Worm (Caenorhabditis elegans) whole organism, L4 larva: Measurements from ENCODE around the gene lmtr-3.

Experiments used
- F26F4.8 ChIP-seq: fragments of 200-800 bp; sonication (Bioruptor generic); conservative IDR thresholded peaks from 2 replicates; pipeline ENCODE4 v1.3.6; 2022; ENCODE audit warnings: missing genetic modification characterization, missing compliant biosample characterization
- R02D3.7 ChIP-seq: fragments of 150-350 bp; sonication (generic microtip); optimal IDR thresholded peaks from 3 replicates; lab custom pipeline; 2014; ENCODE audit warnings: missing biosample characterization, missing genetic modification characterization
- T26A8.4 ChIP-seq: fragments of 200-800 bp; sonication (Bioruptor generic); IDR thresholded peaks from 2 replicates; pipeline ENCODE4 v1.3.6; 2022; ENCODE audit warnings: missing genetic modification characterization, missing compliant biosample characterization
- Y48G9A.11 ChIP-seq: fragments of 200-800 bp; sonication (Bioruptor generic); IDR thresholded peaks from 2 replicates; pipeline ENCODE4 v1.3.6; 2022; ENCODE audit warnings: missing genetic modification reagents, missing genetic modification characterization, missing compliant biosample characterization
- aha-1 ChIP-seq: fragments of 150-350 bp; peaks from one replicate; lab custom pipeline; 2014; ENCODE audit warnings: missing biosample characterization, missing genetic modification characterization
- ama-1 ChIP-seq: fragments of 150-350 bp; optimal IDR thresholded peaks from 2 replicates; lab custom pipeline; 2014; ENCODE audit warnings: inconsistent platforms, mixed read lengths
- arid-1 ChIP-seq: fragments of 200-800 bp; sonication (Bioruptor generic); conservative IDR thresholded peaks from 2 replicates; pipeline ENCODE4 v1.3.6; 2022; ENCODE audit warnings: missing genetic modification reagents, missing genetic modification characterization, missing compliant biosample characterization
- attf-4 ChIP-seq: sonication (generic microtip); optimal IDR thresholded peaks from 3 replicates; lab custom pipeline; 2017; ENCODE audit warnings: missing biosample characterization, missing genetic modification characterization
- ceh-44 ChIP-seq: fragments of 200-800 bp; sonication (Bioruptor generic); IDR thresholded peaks from 2 replicates; pipeline ENCODE4 v1.3.6; 2022; ENCODE audit warnings: missing genetic modification reagents, missing genetic modification characterization, missing compliant biosample characterization
- ctbp-1 ChIP-seq: fragments of 200-800 bp; sonication (Bioruptor generic); IDR thresholded peaks from 2 replicates; pipeline ENCODE4 v1.3.6; 2022; ENCODE audit warnings: missing genetic modification reagents, missing genetic modification characterization, missing compliant biosample characterization
- daf-12 ChIP-seq: fragments of 150-350 bp; optimal IDR thresholded peaks from 2 replicates; lab custom pipeline; 2014; ENCODE audit warnings: missing biosample characterization, missing genetic modification reagents, missing genetic modification characterization
- daf-16 ChIP-seq, 3 experiments: sonication (generic microtip); optimal IDR thresholded peaks; 2 replicates each; lab custom pipeline; 2016 to 2017; ENCODE audit warnings: missing genetic modification characterization in 3 of 3, missing genetic modification reagents in 3 of 3, mild to moderate bottlenecking in 2 of 3, missing compliant biosample characterization in 2 of 3, missing biosample characterization in 1 of 3, moderate library complexity in 1 of 3
- daf-8 ChIP-seq: fragments of 200-800 bp; sonication (Bioruptor generic); IDR thresholded peaks from 2 replicates; pipeline ENCODE4 v1.3.6; 2022; ENCODE audit warnings: missing genetic modification characterization, missing compliant biosample characterization
- dmd-6 ChIP-seq: fragments of 200-800 bp; sonication (Bioruptor generic); IDR thresholded peaks from 2 replicates; pipeline ENCODE4 v1.3.6; 2022; ENCODE audit warnings: missing genetic modification reagents, missing genetic modification characterization, missing compliant biosample characterization
- dmd-8 ChIP-seq: fragments of 200-800 bp; sonication (Bioruptor generic); IDR thresholded peaks from 2 replicates; pipeline ENCODE4 v1.3.6; 2022; ENCODE audit warnings: missing genetic modification characterization, missing compliant biosample characterization
- dpl-1 ChIP-seq: fragments of 150-350 bp; optimal IDR thresholded peaks from 2 replicates; lab custom pipeline; 2014; ENCODE audit warnings: missing biosample characterization, missing genetic modification reagents, missing genetic modification characterization
- dve-1 ChIP-seq: sonication (generic microtip); optimal IDR thresholded peaks from 2 replicates; lab custom pipeline; 2017; ENCODE audit warnings: antibody characterized with exemption, mild to moderate bottlenecking, missing genetic modification characterization, missing compliant biosample characterization; ENCODE audit not compliant: insufficient read depth
- fkh-10 ChIP-seq: fragments of 150-350 bp; optimal IDR thresholded peaks from 2 replicates; lab custom pipeline; 2014; ENCODE audit warnings: missing biosample characterization, missing genetic modification reagents, missing genetic modification characterization
- hlh-11 ChIP-seq: fragments of 200-800 bp; sonication (Bioruptor generic); optimal IDR thresholded peaks from 2 replicates; lab custom pipeline; 2018; ENCODE audit warnings: mild to moderate bottlenecking, missing genetic modification characterization, missing compliant biosample characterization
- hmg-1.1 ChIP-seq: fragments of 200-800 bp; sonication (Bioruptor generic); IDR thresholded peaks from 2 replicates; pipeline ENCODE4 v1.3.6; 2022; ENCODE audit warnings: missing genetic modification reagents, missing genetic modification characterization, missing compliant biosample characterization
- lin-1 ChIP-seq: fragments of 200-800 bp; sonication (Bioruptor generic); IDR thresholded peaks from 2 replicates; pipeline ENCODE4 v1.3.6; 2022; ENCODE audit warnings: missing genetic modification reagents, missing genetic modification characterization, missing compliant biosample characterization
- lin-13 ChIP-seq: fragments of 150-350 bp; optimal IDR thresholded peaks from 2 replicates; lab custom pipeline; 2014; ENCODE audit warnings: missing biosample characterization, missing genetic modification reagents, missing genetic modification characterization
- lin-15B ChIP-seq: fragments of 150-350 bp; sonication (generic microtip); optimal IDR thresholded peaks from 3 replicates; lab custom pipeline; 2014; ENCODE audit warnings: missing biosample characterization, missing genetic modification characterization
- lin-29 ChIP-seq: fragments of 200-800 bp; sonication (Bioruptor generic); IDR thresholded peaks from 2 replicates; pipeline ENCODE4 v1.3.6; 2022; ENCODE audit warnings: missing genetic modification reagents, missing genetic modification characterization, missing compliant biosample characterization
- lin-38 ChIP-seq: fragments of 200-800 bp; sonication (Bioruptor generic); IDR thresholded peaks from 2 replicates; pipeline ENCODE4 v1.3.6; 2022; ENCODE audit warnings: missing genetic modification reagents, missing genetic modification characterization, missing compliant biosample characterization
- lin-39 ChIP-seq: fragments of 150-350 bp; optimal IDR thresholded peaks from 2 replicates; lab custom pipeline; 2014; ENCODE audit warnings: missing biosample characterization, missing genetic modification reagents, missing genetic modification characterization
- lsy-2 ChIP-seq, 2 experiments: fragments of 150-350 bp in 1 of 2; sonication (generic microtip) in 1 of 2; optimal IDR thresholded peaks; 2 replicates each; lab custom pipeline; 2014 to 2017; ENCODE audit warnings: missing biosample characterization in 2 of 2, missing genetic modification characterization in 2 of 2
- madf-9 ChIP-seq: fragments of 200-800 bp; sonication (Bioruptor generic); conservative IDR thresholded peaks from 2 replicates; pipeline ENCODE4 v1.3.6; 2022; ENCODE audit warnings: missing genetic modification reagents, missing genetic modification characterization, missing compliant biosample characterization
- mdl-1 ChIP-seq, 2 experiments: fragments of 150-350 bp in 1 of 2; sonication (generic microtip) in 1 of 2; optimal IDR thresholded peaks; 2 replicates each; lab custom pipeline; 2014 to 2017; ENCODE audit warnings: missing biosample characterization in 2 of 2, missing genetic modification characterization in 2 of 2
- mep-1 ChIP-seq: fragments of 150-350 bp; sonication (generic microtip); optimal IDR thresholded peaks from 3 replicates; lab custom pipeline; 2014; ENCODE audit warnings: missing biosample characterization, missing genetic modification characterization
- nhr-10 ChIP-seq: fragments of 150-350 bp; optimal IDR thresholded peaks from 2 replicates; lab custom pipeline; 2014; ENCODE audit warnings: missing biosample characterization, missing genetic modification characterization
- nhr-11 ChIP-seq: fragments of 150-350 bp; optimal IDR thresholded peaks from 2 replicates; lab custom pipeline; 2014; ENCODE audit warnings: missing biosample characterization, missing genetic modification characterization
- nhr-111 ChIP-seq: fragments of 200-800 bp; sonication (Bioruptor generic); optimal IDR thresholded peaks from 2 replicates; lab custom pipeline; 2018; ENCODE audit warnings: mild to moderate bottlenecking, missing genetic modification characterization, missing compliant biosample characterization
- nhr-25 ChIP-seq: sonication (generic microtip); optimal IDR thresholded peaks from 2 replicates; lab custom pipeline; 2017; ENCODE audit warnings: missing genetic modification characterization, mild to moderate bottlenecking, missing compliant biosample characterization, antibody characterized with exemption, moderate library complexity, borderline replicate concordance; ENCODE audit not compliant: insufficient read depth
- nhr-28 ChIP-seq: fragments of 150-350 bp; optimal IDR thresholded peaks from 2 replicates; lab custom pipeline; 2014; ENCODE audit warnings: missing biosample characterization, missing genetic modification characterization
- nhr-77 ChIP-seq: fragments of 150-350 bp; optimal IDR thresholded peaks from 2 replicates; lab custom pipeline; 2014; ENCODE audit warnings: missing biosample characterization, missing genetic modification characterization
- pqm-1 ChIP-seq: sonication (generic microtip); optimal IDR thresholded peaks from 2 replicates; lab custom pipeline; 2017; ENCODE audit warnings: missing biosample characterization, missing genetic modification characterization
- sdz-12 ChIP-seq: fragments of 200-800 bp; sonication (Bioruptor generic); optimal IDR thresholded peaks from 2 replicates; lab custom pipeline; 2018; ENCODE audit warnings: mild to moderate bottlenecking, missing genetic modification characterization, missing compliant biosample characterization
- set-16 ChIP-seq: fragments of 200-800 bp; sonication (Bioruptor generic); IDR thresholded peaks from 2 replicates; pipeline ENCODE4 v1.3.6; 2022; ENCODE audit warnings: missing genetic modification reagents, missing genetic modification characterization, missing compliant biosample characterization
- skn-1 ChIP-seq: fragments of 150-350 bp; optimal IDR thresholded peaks from 2 replicates; lab custom pipeline; 2014; ENCODE audit warnings: missing biosample characterization, missing genetic modification characterization
- tra-1 ChIP-seq: fragments of 200-800 bp; sonication (Bioruptor generic); IDR thresholded peaks from 2 replicates; pipeline ENCODE4 v1.3.6; 2022; ENCODE audit warnings: missing genetic modification reagents, missing genetic modification characterization, missing compliant biosample characterization
- unc-62 ChIP-seq, 3 experiments: fragments of 150-350 bp in 1 of 3; sonication (generic microtip); optimal IDR thresholded peaks in 2 of 3; peaks in 1 of 3; 1 replicate in 1 of 3; 2 replicates in 2 of 3; lab custom pipeline; 2014 to 2017; ENCODE audit warnings: missing biosample characterization in 3 of 3, missing genetic modification characterization in 3 of 3, missing genetic modification reagents in 3 of 3, missing genotype in 1 of 3
- vab-7 ChIP-seq: fragments of 200-800 bp; sonication (Bioruptor generic); IDR thresholded peaks from 2 replicates; pipeline ENCODE4 v1.3.6; 2022; ENCODE audit warnings: missing genetic modification reagents, missing genetic modification characterization, missing compliant biosample characterization
- zfp-2 ChIP-seq: sonication (generic microtip); optimal IDR thresholded peaks from 2 replicates; lab custom pipeline; 2016; ENCODE audit warnings: mild to moderate bottlenecking, missing genetic modification characterization, missing compliant biosample characterization

Gene lmtr-3

DNA sequence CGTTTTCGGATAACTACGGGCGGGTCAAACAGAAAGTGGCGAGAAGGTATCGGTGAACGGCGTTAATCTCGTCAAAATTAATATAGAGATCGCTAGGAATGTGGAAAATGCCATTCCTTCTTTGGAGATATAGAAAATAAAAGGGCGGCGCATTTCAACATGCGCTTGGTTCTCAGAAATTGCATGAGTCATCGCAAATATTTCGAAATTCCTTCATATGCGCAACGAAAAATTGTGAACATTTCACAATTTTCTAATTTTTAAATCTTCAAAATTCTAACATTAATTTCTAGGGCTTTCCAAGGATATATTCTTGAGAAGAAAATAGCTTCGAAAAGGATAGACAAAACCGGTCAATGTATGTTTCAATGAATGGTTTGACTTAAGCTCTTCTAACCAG lies 45.1 kb upstream of the lmtr-3 start:
- TF ChIP-seq zfp-2 (no peak), skn-1 (tag; lab: Kevin White, UChicago) (no peak), sdz-12 (no peak), mep-1 (tag; lab: Kevin White, UChicago) (no peak), Y48G9A.11 (GFP tag; lab: Robert Waterston, UW) (no peak), fkh-10 (GFP tag; lab: Kevin White, UChicago) (no peak), daf-8 (GFP tag; lab: Robert Waterston, UW) (no peak), lin-1 (GFP tag; lab: Robert Waterston, UW) (no peak)

DNA sequence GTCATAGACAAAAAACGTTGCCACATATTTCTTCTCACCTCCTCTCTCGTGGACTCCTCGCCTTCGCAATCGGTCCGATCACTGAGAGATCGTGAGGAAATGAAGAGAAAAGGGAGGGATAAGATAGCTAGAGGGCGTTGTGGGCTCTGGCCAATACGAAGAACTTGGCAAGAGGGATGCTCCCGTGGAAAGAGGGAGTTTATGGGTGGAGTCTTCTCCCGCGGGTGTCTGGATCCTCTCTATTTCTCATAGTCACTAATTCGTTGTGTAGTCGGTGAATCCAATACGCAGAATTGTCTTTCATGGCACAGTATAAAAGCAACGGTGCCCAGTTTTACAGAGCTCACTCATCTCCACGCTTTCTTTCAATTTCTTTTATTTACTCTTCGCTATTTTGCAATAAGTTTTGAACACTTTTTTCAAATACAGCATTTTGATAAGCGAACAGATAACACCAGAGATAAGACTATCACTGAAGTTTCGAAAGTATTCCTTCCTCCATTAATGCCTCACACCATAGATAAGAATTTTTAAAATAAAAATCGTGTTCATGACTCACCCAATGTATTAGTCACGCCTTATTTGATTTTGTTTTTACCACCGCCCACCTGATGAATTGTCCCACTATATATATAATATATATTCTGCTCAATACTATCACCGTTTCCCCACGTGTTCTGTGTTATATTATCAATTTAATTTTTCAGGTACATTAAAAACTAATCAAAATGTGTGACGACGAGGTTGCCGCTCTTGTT lies 43.5 kb upstream of the lmtr-3 start, which contains the start of gene act-1:
act-1 (plus strand) TSS at position 708 of the 758 bp plus-strand sequence.
- no peak for TF ChIP-seq ceh-44 (GFP tag; lab: Robert Waterston, UW)
- TF ChIP-seq nhr-11, result peak; percentile 73
- TF ChIP-seq nhr-25 (tag; lab: Kevin White, UChicago), result no peak
- 0 out of 2 replicates have a peak, but pooled peaks have one; percentile 41 for TF ChIP-seq dmd-6 (GFP tag; lab: Robert Waterston, UW)
- TF ChIP-seq dve-1 (tag; lab: Kevin White, UChicago), result peak; percentile 26
- TF ChIP-seq attf-4 (tag; lab: Kevin White, UChicago), result no peak
- TF ChIP-seq dpl-1 (GFP tag; lab: Kevin White, UChicago), result no peak
- TF ChIP-seq daf-8 (GFP tag; lab: Robert Waterston, UW), result no peak
- TF ChIP-seq lin-39 (tag; lab: Kevin White, UChicago), result no peak
- 0 out of 2 replicates have a peak, but pooled peaks have one; percentile 13 for TF ChIP-seq set-16
- 0 out of 2 replicates have a peak, but pooled peaks have one; percentile 61 for TF ChIP-seq ctbp-1 (GFP tag; lab: Robert Waterston, UW)
- peak; percentile 66 for TF ChIP-seq nhr-28 (tag; lab: Kevin White, UChicago)
- TF ChIP-seq R02D3.7 (tag; lab: Kevin White, UChicago), result no peak
- no peak for TF ChIP-seq F26F4.8 (GFP tag; lab: Robert Waterston, UW)
- TF ChIP-seq arid-1 (GFP tag; lab: Robert Waterston, UW), result 0 out of 2 replicates have a peak, but pooled peaks have one; percentile 4
- peak in 1 of 2 experiments; percentile 54 for TF ChIP-seq unc-62 (GFP tag; optimal IDR thresholded peaks at IDR 0.05 in 1 of 2; lab: Kevin White, UChicago)
- no peak for TF ChIP-seq unc-62 (tag; optimal IDR thresholded peaks at IDR 0.05; lab: Kevin White, UChicago)
- no peak for TF ChIP-seq daf-12 (tag; lab: Kevin White, UChicago)
- TF ChIP-seq nhr-77 (tag; lab: Kevin White, UChicago), result peak; percentile 6
- TF ChIP-seq daf-16 (GFP tag; optimal IDR thresholded peaks at IDR 0.05; lab: Kevin White, UChicago), result peak in 1 of 2 experiments; percentile 95
- TF ChIP-seq daf-16 (tag; optimal IDR thresholded peaks at IDR 0.05; lab: Kevin White, UChicago), result no peak
- peak; percentile 5 for TF ChIP-seq ama-1 (lab: Kevin White, UChicago)
- no peak for TF ChIP-seq nhr-111 (GFP tag; lab: Kevin White, UChicago)
- no peak for TF ChIP-seq vab-7
- peak; percentile 95 for TF ChIP-seq pqm-1
- 0 out of 2 replicates have a peak, but pooled peaks have one; percentile 33 for TF ChIP-seq hmg-1.1 (GFP tag; lab: Robert Waterston, UW)
- no peak for TF ChIP-seq mdl-1 (tag; optimal IDR thresholded peaks at IDR 0.05; lab: Kevin White, UChicago)
- no peak for TF ChIP-seq lin-15B (tag; lab: Kevin White, UChicago)
- peak; percentile 34 for TF ChIP-seq hlh-11 (tag; lab: Kevin White, UChicago)
- TF ChIP-seq lin-13 (GFP tag; lab: Kevin White, UChicago), result no peak

DNA sequence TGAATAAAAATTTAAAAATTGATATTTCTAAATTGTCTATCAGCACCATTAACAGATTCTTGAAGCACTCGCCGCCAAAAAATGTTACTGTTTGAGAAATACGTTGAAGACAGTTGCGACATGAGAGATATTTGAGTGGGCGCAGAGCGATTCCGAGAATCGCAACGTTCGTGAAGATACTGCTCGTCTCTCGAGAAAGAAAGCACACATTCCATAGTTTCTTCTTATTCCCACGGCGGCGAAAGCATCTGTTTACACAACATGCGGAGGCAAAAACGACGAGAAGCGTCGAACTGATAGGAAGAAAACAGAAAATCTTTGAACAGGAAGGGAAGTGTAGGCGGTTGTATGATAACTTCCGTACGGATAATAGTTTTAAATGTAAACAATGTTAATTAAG lies 41.5 kb upstream of the lmtr-3 start:
- TF ChIP-seq daf-16 (GFP tag; optimal IDR thresholded peaks at IDR 0.05; lab: Kevin White, UChicago), result peak in 1 of 2 experiments; percentile 96
- no peak for TF ChIP-seq daf-16 (tag; optimal IDR thresholded peaks at IDR 0.05; lab: Kevin White, UChicago)
- TF ChIP-seq T26A8.4 (GFP tag; lab: Robert Waterston, UW), result peak; percentile 58
- 0 out of 2 replicates have a peak, but pooled peaks have one; percentile 48 for TF ChIP-seq tra-1 (GFP tag; lab: Robert Waterston, UW)
- peak in 1 of 2 experiments; percentile 94 for TF ChIP-seq unc-62 (GFP tag; optimal IDR thresholded peaks at IDR 0.05 in 1 of 2; lab: Kevin White, UChicago)
- no peak for TF ChIP-seq unc-62 (tag; optimal IDR thresholded peaks at IDR 0.05; lab: Kevin White, UChicago)
- TF ChIP-seq aha-1 (tag; lab: Kevin White, UChicago), result peak; percentile 94
- no peak for TF ChIP-seq nhr-77 (tag; lab: Kevin White, UChicago)
- TF ChIP-seq fkh-10 (GFP tag; lab: Kevin White, UChicago), result no peak
- no peak; the same call in 1 of the 2 replicates for TF ChIP-seq lin-29 (GFP tag; lab: Robert Waterston, UW)
- no peak for TF ChIP-seq mep-1 (tag; lab: Kevin White, UChicago)
- TF ChIP-seq sdz-12, result peak; percentile 21
- no peak for TF ChIP-seq nhr-10 (tag; lab: Kevin White, UChicago)
- TF ChIP-seq madf-9 (GFP tag; lab: Robert Waterston, UW), result no peak
- TF ChIP-seq dmd-6 (GFP tag; lab: Robert Waterston, UW), result peak; percentile 32; the same call in 1 of the 2 replicates
- 0 out of 2 replicates have a peak, but pooled peaks have one; percentile 9 for TF ChIP-seq dmd-8 (GFP tag; lab: Robert Waterston, UW)
- TF ChIP-seq lsy-2 (tag; optimal IDR thresholded peaks at IDR 0.05; lab: Kevin White, UChicago), result peak; percentile 13 to 36
- TF ChIP-seq lin-38 (GFP tag; lab: Robert Waterston, UW), result 0 out of 2 replicates have a peak, but pooled peaks have one; percentile 7
- peak; percentile 73 for TF ChIP-seq nhr-11
